Worm (Caenorhabditis elegans): ENCODE data around the gene C06A1.7.

The C06A1.7 gene

ce11 chrII:10551985-10552736 lies 12.5 kb upstream of the C06A1.7 start (continued):
- TF ChIP-seq egl-27 (tag; optimal IDR thresholded peaks at IDR 0.05): peak; percentile 88
- TF ChIP-seq gmeb-1 (tag; optimal IDR thresholded peaks at IDR 0.05): peak; percentile 87
- peak; percentile 69 for TF ChIP-seq zag-1 (tag; optimal IDR thresholded peaks at IDR 0.05)
- no peak for TF ChIP-seq alr-1 (tag; optimal IDR thresholded peaks at IDR 0.05)
- peak; percentile 95 for TF ChIP-seq F13H6.1 (tag; optimal IDR thresholded peaks at IDR 0.05)
- TF ChIP-seq sma-9 (GFP tag; optimal IDR thresholded peaks at IDR 0.05): peak; percentile 98
- no peak for TF ChIP-seq sma-9 (tag; optimal IDR thresholded peaks at IDR 0.05)
- peak; percentile 93 for TF ChIP-seq unc-55 (GFP tag; optimal IDR thresholded peaks at IDR 0.05)
- no peak for TF ChIP-seq ztf-1 (GFP tag; conservative IDR thresholded peaks at IDR 0.05)
- no peak for TF ChIP-seq peb-1 (tag; optimal IDR thresholded peaks at IDR 0.05)
- no peak for TF ChIP-seq nhr-237 (tag; optimal IDR thresholded peaks at IDR 0.05)
- TF ChIP-seq dmd-4 (tag; optimal IDR thresholded peaks at IDR 0.05): no peak
- peak; percentile 19 for TF ChIP-seq nhr-77 (tag; optimal IDR thresholded peaks at IDR 0.05)
- no peak for TF ChIP-seq lin-39 (tag; optimal IDR thresholded peaks at IDR 0.05)
- TF ChIP-seq mab-5 (tag; optimal IDR thresholded peaks at IDR 0.05): peak; percentile 70
- no peak for TF ChIP-seq ZK546.5 (tag; optimal IDR thresholded peaks at IDR 0.05)

ce11 chrII:10553377-10554045 lies 11.2 kb upstream of the C06A1.7 start:
- TF ChIP-seq F13H6.1 (tag; optimal IDR thresholded peaks at IDR 0.05) (no peak), mab-5 (tag; optimal IDR thresholded peaks at IDR 0.05) (no peak), nhr-129 (tag; optimal IDR thresholded peaks at IDR 0.05) (peak; percentile 19), skn-1 (tag; optimal IDR thresholded peaks at IDR 0.05) (no peak), unc-55 (GFP tag; optimal IDR thresholded peaks at IDR 0.05) (peak; percentile 44), nhr-11 (tag; optimal IDR thresholded peaks at IDR 0.05) (no peak), ztf-1 (GFP tag; conservative IDR thresholded peaks at IDR 0.05) (no peak), sem-4 (tag; optimal IDR thresholded peaks at IDR 0.05) (no peak), alr-1 (tag; optimal IDR thresholded peaks at IDR 0.05) (no peak)

DNA sequence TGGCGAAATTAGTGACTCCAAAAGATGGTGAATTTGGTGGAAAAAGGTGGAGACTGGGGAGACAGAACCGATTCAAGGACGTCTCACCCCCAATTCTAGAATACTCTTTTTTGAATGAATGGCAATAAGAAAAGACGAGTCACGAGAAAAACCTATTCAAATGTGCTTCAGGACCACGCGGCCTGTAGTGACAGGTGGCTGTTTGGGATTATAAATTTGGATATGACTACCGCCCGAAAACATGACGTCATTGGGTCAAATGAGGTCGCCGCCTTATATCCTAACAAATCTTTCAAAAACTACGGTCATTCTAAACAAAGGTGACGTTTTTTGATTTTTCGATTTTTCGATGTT lies 10.7 kb upstream of the C06A1.7 start:
- TF ChIP-seq unc-39 (tag; optimal IDR thresholded peaks at IDR 0.05) (no peak), nhr-21 (tag; optimal IDR thresholded peaks at IDR 0.05) (no peak), ceh-16 (tag; optimal IDR thresholded peaks at IDR 0.05) (peak; percentile 3), unc-62 (GFP tag; optimal IDR thresholded peaks at IDR 0.05) (no peak), elt-3 (tag; optimal IDR thresholded peaks at IDR 0.05) (no peak), ztf-4 (tag; optimal IDR thresholded peaks at IDR 0.05) (no peak), nhr-237 (tag; optimal IDR thresholded peaks at IDR 0.05) (no peak), elt-1 (tag; optimal IDR thresholded peaks at IDR 0.05) (no peak), nhr-129 (tag; optimal IDR thresholded peaks at IDR 0.05) (peak; percentile 13), mab-5 (tag; optimal IDR thresholded peaks at IDR 0.05) (no peak), unc-55 (GFP tag; optimal IDR thresholded peaks at IDR 0.05) (no peak), F13H6.1 (tag; optimal IDR thresholded peaks at IDR 0.05) (no peak), nhr-25 (tag; optimal IDR thresholded peaks at IDR 0.05) (peak; percentile 48)

ce11 chrII:10554972-10555371 lies 9.7 kb upstream of the C06A1.7 start, which contains the start of gene mnk-1:
mnk-1 (minus strand) TSS chrII:10555044.
- no peak for TF ChIP-seq ztf-11 (tag; optimal IDR thresholded peaks at IDR 0.05)
- no peak for TF ChIP-seq sem-4 (tag; optimal IDR thresholded peaks at IDR 0.05)
- no peak for TF ChIP-seq unc-55 (GFP tag; optimal IDR thresholded peaks at IDR 0.05)
- no peak for TF ChIP-seq mab-5 (tag; optimal IDR thresholded peaks at IDR 0.05)
- TF ChIP-seq lin-39 (tag; optimal IDR thresholded peaks at IDR 0.05): no peak
- TF ChIP-seq nhr-10 (tag; optimal IDR thresholded peaks at IDR 0.05): no peak
- TF ChIP-seq unc-62 (GFP tag; optimal IDR thresholded peaks at IDR 0.05): no peak
- no peak for TF ChIP-seq blmp-1 (tag; optimal IDR thresholded peaks at IDR 0.05; ENCODE audit: insufficient read depth)
- TF ChIP-seq snpc-4 (tag; optimal IDR thresholded peaks at IDR 0.05): no peak
- no peak for TF ChIP-seq nhr-21 (tag; optimal IDR thresholded peaks at IDR 0.05)
- no peak for TF ChIP-seq ceh-82 (tag; optimal IDR thresholded peaks at IDR 0.05)

Data from whole organism, L2 larva.